Fruit fly (Drosophila melanogaster) whole organism, embryonic: ENCODE results near the gene CG34136.

Experiments
- Atf-2 ChIP-seq: fragments of 200-800 bp; sonication (Bioruptor generic); optimal IDR thresholded peaks from 2 replicates; lab custom pipeline; 2016; ENCODE audit warnings: missing biosample characterization, missing genetic modification characterization
- Bteb2 ChIP-seq: fragments of 200-800 bp; sonication (Bioruptor generic); optimal IDR thresholded peaks from 2 replicates; lab custom pipeline; 2016; ENCODE audit warnings: missing biosample characterization, missing genetic modification characterization
- CG10267 ChIP-seq: fragments of 200-800 bp; sonication (Bioruptor generic); optimal IDR thresholded peaks from 2 replicates; lab custom pipeline; 2018; ENCODE audit warnings: missing biosample characterization, mild to moderate bottlenecking, missing genetic modification characterization, moderate library complexity
- CG10959 ChIP-seq: fragments of 200-800 bp; sonication (Bioruptor generic); IDR thresholded peaks from 2 replicates; pipeline ENCODE4 v1.3.6; 2022; ENCODE audit warnings: missing biosample characterization, missing genetic modification characterization
- CG11247 ChIP-seq: fragments of 200-800 bp; sonication (Bioruptor generic); IDR thresholded peaks from 2 replicates; pipeline ENCODE4 v1.3.6; 2022; ENCODE audit warnings: missing biosample characterization, missing genetic modification characterization
- CG11456 ChIP-seq: fragments of 200-800 bp; sonication (Bioruptor generic); IDR thresholded peaks from 3 replicates; pipeline ENCODE4 v1.3.6; 2022; ENCODE audit warnings: missing biosample characterization, missing genetic modification characterization
- CG11504 ChIP-seq: fragments of 200-800 bp; sonication (Bioruptor generic); optimal IDR thresholded peaks from 3 replicates; lab custom pipeline; 2019; ENCODE audit warnings: missing biosample characterization, mild to moderate bottlenecking, missing genetic modification characterization, moderate library complexity
- CG11695 ChIP-seq: fragments of 200-800 bp; sonication (Bioruptor generic); IDR thresholded peaks from 3 replicates; pipeline ENCODE4 v1.3.6; 2022; ENCODE audit warnings: missing biosample characterization, missing genetic modification characterization
- CG12391 ChIP-seq: fragments of 200-800 bp; sonication (Bioruptor generic); optimal IDR thresholded peaks from 3 replicates; lab custom pipeline; 2018; ENCODE audit warnings: missing biosample characterization, mild to moderate bottlenecking, missing genetic modification characterization, moderate library complexity
- CG12659 ChIP-seq: fragments of 200-800 bp; sonication (Bioruptor generic); optimal IDR thresholded peaks from 3 replicates; lab custom pipeline; 2017; ENCODE audit warnings: mild to moderate bottlenecking, missing biosample characterization, missing genetic modification reagents, missing genetic modification characterization
- CG12744 ChIP-seq: fragments of 200-800 bp; sonication (Bioruptor generic); optimal IDR thresholded peaks from 2 replicates; lab custom pipeline; 2016; ENCODE audit warnings: missing biosample characterization, missing genetic modification characterization
- CG13894 ChIP-seq: fragments of 200-800 bp; sonication (Bioruptor generic); optimal IDR thresholded peaks from 3 replicates; lab custom pipeline; 2018; ENCODE audit warnings: missing biosample characterization, mild to moderate bottlenecking, missing genetic modification characterization, moderate library complexity
- CG1529 ChIP-seq: fragments of 200-800 bp; sonication (Bioruptor generic); optimal IDR thresholded peaks from 3 replicates; lab custom pipeline; 2018; ENCODE audit warnings: missing biosample characterization, missing genetic modification characterization
- CG1602 ChIP-seq: fragments of 200-800 bp; sonication (Bioruptor generic); optimal IDR thresholded peaks from 3 replicates; lab custom pipeline; 2016; ENCODE audit warnings: missing biosample characterization, missing genetic modification characterization
- CG17328 ChIP-seq: fragments of 200-800 bp; sonication (Bioruptor generic); IDR thresholded peaks from 2 replicates; pipeline ENCODE4 v1.3.6; 2022; ENCODE audit warnings: missing biosample characterization, missing genetic modification characterization
- CG3407 ChIP-seq: fragments of 200-800 bp; sonication (Bioruptor generic); optimal IDR thresholded peaks from 2 replicates; lab custom pipeline; 2018; ENCODE audit warnings: missing biosample characterization, mild to moderate bottlenecking, missing genetic modification characterization
- CG6654 ChIP-seq: fragments of 200-800 bp; sonication (Bioruptor generic); optimal IDR thresholded peaks from 2 replicates; lab custom pipeline; 2017; ENCODE audit warnings: missing biosample characterization, mild to moderate bottlenecking, missing genetic modification characterization
- CG8290 ChIP-seq, 3 experiments: fragments of 200-800 bp; sonication (Bioruptor generic); optimal IDR thresholded peaks; 2 replicates each; lab custom pipeline; 2016 to 2019; ENCODE audit warnings: missing biosample characterization in 3 of 3, missing genetic modification characterization in 3 of 3, mild to moderate bottlenecking in 2 of 3, moderate library complexity in 1 of 3
- CG9932 ChIP-seq: fragments of 200-800 bp; sonication (Bioruptor generic); IDR thresholded peaks from 2 replicates; pipeline ENCODE4 v1.3.6; 2022; ENCODE audit warnings: missing biosample characterization, missing genetic modification characterization
- CrebB ChIP-seq: fragments of 200-800 bp; sonication (Bioruptor generic); optimal IDR thresholded peaks from 3 replicates; lab custom pipeline; 2018; ENCODE audit warnings: missing biosample characterization, mild to moderate bottlenecking, missing genetic modification characterization
- Dll ChIP-seq: fragments of 200-800 bp; sonication (Bioruptor generic); IDR thresholded peaks from 4 replicates; pipeline ENCODE4 v1.3.6; 2022; ENCODE audit warnings: missing biosample characterization, missing genetic modification characterization; ENCODE audit not compliant: partially characterized antibody
- Drgx ChIP-seq: fragments of 200-800 bp; sonication (Bioruptor generic); IDR thresholded peaks from 2 replicates; pipeline ENCODE4 v1.3.6; 2022; ENCODE audit warnings: missing biosample characterization, missing genetic modification characterization
- H2.0 ChIP-seq: fragments of 200-800 bp; sonication (Bioruptor generic); IDR thresholded peaks from 2 replicates; pipeline ENCODE4 v1.3.6; 2022; ENCODE audit warnings: missing biosample characterization, missing genetic modification characterization
- Nf-YC ChIP-seq: fragments of 200-800 bp; optimal IDR thresholded peaks from 3 replicates; lab custom pipeline; 2019; ENCODE audit warnings: missing biosample characterization, mild to moderate bottlenecking, missing genetic modification characterization, moderate library complexity
- Oli ChIP-seq: fragments of 200-800 bp; sonication (Bioruptor generic); optimal IDR thresholded peaks from 2 replicates; lab custom pipeline; 2018; ENCODE audit warnings: missing biosample characterization, mild to moderate bottlenecking, missing genetic modification characterization, moderate library complexity
- Usf ChIP-seq: fragments of 200-800 bp; sonication (Bioruptor generic); optimal IDR thresholded peaks from 2 replicates; lab custom pipeline; 2017; ENCODE audit warnings: missing genotype, missing biosample characterization, missing genetic modification characterization
- aop ChIP-seq: fragments of 200-800 bp; sonication (Bioruptor generic); IDR thresholded peaks from 2 replicates; pipeline ENCODE4 v1.3.6; 2022; ENCODE audit warnings: missing biosample characterization, missing genetic modification characterization
- bigmax ChIP-seq: fragments of 200-800 bp; sonication (Bioruptor generic); optimal IDR thresholded peaks from 2 replicates; lab custom pipeline; 2018; ENCODE audit warnings: missing biosample characterization, mild to moderate bottlenecking, missing genetic modification characterization
- bowl ChIP-seq: fragments of 200-800 bp; sonication (Bioruptor generic); IDR thresholded peaks from 2 replicates; pipeline ENCODE4 v1.3.6; 2022; ENCODE audit warnings: missing biosample characterization, missing genetic modification characterization
- cad ChIP-seq: fragments of >200 bp; optimal IDR thresholded peaks from 2 replicates; lab custom pipeline; 2017; ENCODE audit warnings: missing biosample characterization, missing genetic modification characterization
- ci ChIP-seq: fragments of 200-800 bp; sonication (Bioruptor generic); IDR thresholded peaks from 3 replicates; pipeline ENCODE4 v1.3.6; 2022; ENCODE audit warnings: missing biosample characterization, missing genetic modification characterization
- corto ChIP-seq: fragments of 200-800 bp; sonication (Bioruptor generic); optimal IDR thresholded peaks from 2 replicates; lab custom pipeline; 2016; ENCODE audit warnings: missing biosample characterization, mild to moderate bottlenecking, missing genetic modification characterization, moderate library complexity
- emc ChIP-seq: fragments of 200-800 bp; sonication (Bioruptor generic); optimal IDR thresholded peaks from 2 replicates; lab custom pipeline; 2016; ENCODE audit warnings: missing biosample characterization, missing genetic modification characterization
- eyg ChIP-seq: fragments of 200-800 bp; sonication (Bioruptor generic); optimal IDR thresholded peaks from 3 replicates; lab custom pipeline; 2016; ENCODE audit warnings: missing biosample characterization, missing genetic modification characterization
- ham ChIP-seq: fragments of 200-800 bp; sonication (Bioruptor generic); IDR thresholded peaks from 2 replicates; pipeline ENCODE4 v1.3.6; 2022; ENCODE audit warnings: missing biosample characterization, missing genetic modification characterization
- hb ChIP-seq: fragments of 200-800 bp; sonication (Bioruptor generic); IDR thresholded peaks from 3 replicates; pipeline ENCODE4 v1.3.6; 2022; ENCODE audit warnings: missing biosample characterization, missing genetic modification characterization; ENCODE audit not compliant: partially characterized antibody
- hkb ChIP-seq, 2 experiments: fragments of 200-800 bp in 1 of 2; fragments of >200 bp in 1 of 2; sonication (Bioruptor generic) in 1 of 2; IDR thresholded peaks in 1 of 2; optimal IDR thresholded peaks in 1 of 2; 2 replicates each; pipeline versions ENCODE4 v1.3.6 to Lab custom; 2017 to 2022; ENCODE audit warnings: missing biosample characterization in 1 of 2, missing genetic modification characterization in 1 of 2
- kay ChIP-seq: fragments of 200-800 bp; sonication (Bioruptor generic); optimal IDR thresholded peaks from 2 replicates; lab custom pipeline; 2016; ENCODE audit warnings: missing biosample characterization, missing genetic modification characterization
- lab ChIP-seq: fragments of 200-800 bp; sonication (Bioruptor generic); optimal IDR thresholded peaks from 3 replicates; lab custom pipeline; 2017; ENCODE audit warnings: missing biosample characterization, missing genetic modification characterization, mild to moderate bottlenecking, moderate library complexity, missing genetic modification reagents
- p53 ChIP-seq: fragments of 200-800 bp; sonication (Bioruptor generic); optimal IDR thresholded peaks from 2 replicates; lab custom pipeline; 2016; ENCODE audit warnings: missing biosample characterization, missing genetic modification characterization
- rib ChIP-seq: fragments of 200-800 bp; sonication (Bioruptor generic); IDR thresholded peaks from 2 replicates; pipeline ENCODE4 v1.3.6; 2022; ENCODE audit warnings: missing biosample characterization, missing genetic modification characterization
- sc ChIP-seq, 3 experiments: fragments of >200 bp in 2 of 3; fragments of 200-800 bp in 1 of 3; sonication (Bioruptor generic) in 1 of 3; optimal IDR thresholded peaks; 2 replicates in 2 of 3; 3 replicates in 1 of 3; lab custom pipeline; 2017; ENCODE audit warnings: mild to moderate bottlenecking in 1 of 3, missing biosample characterization in 1 of 3, missing genetic modification characterization in 1 of 3, missing genetic modification reagents in 1 of 3
- sima ChIP-seq: fragments of 200-800 bp; sonication (Bioruptor generic); optimal IDR thresholded peaks from 2 replicates; lab custom pipeline; 2016; ENCODE audit warnings: missing biosample characterization, missing genetic modification characterization
- sisA ChIP-seq: fragments of 200-800 bp; sonication (Bioruptor generic); IDR thresholded peaks from 2 replicates; pipeline ENCODE4 v1.3.6; 2022; ENCODE audit warnings: missing biosample characterization, missing genetic modification characterization
- sob ChIP-seq: fragments of 200-800 bp; sonication (Bioruptor generic); IDR thresholded peaks from 2 replicates; pipeline ENCODE4 v1.3.6; 2022; ENCODE audit warnings: missing biosample characterization, missing genetic modification characterization
- tap ChIP-seq: fragments of 200-800 bp; optimal IDR thresholded peaks from 3 replicates; lab custom pipeline; 2019; ENCODE audit warnings: missing biosample characterization, mild to moderate bottlenecking, missing genetic modification characterization, moderate library complexity
- tin ChIP-seq: fragments of 200-800 bp; sonication (Bioruptor generic); optimal IDR thresholded peaks from 3 replicates; lab custom pipeline; 2016; ENCODE audit warnings: missing biosample characterization, missing genetic modification characterization
- tio ChIP-seq: fragments of 200-800 bp; sonication (Bioruptor generic); optimal IDR thresholded peaks from 2 replicates; lab custom pipeline; 2017; ENCODE audit warnings: missing biosample characterization, missing genetic modification characterization, inconsistent platforms
- unpg ChIP-seq: fragments of 200-800 bp; sonication (Bioruptor generic); optimal IDR thresholded peaks from 3 replicates; lab custom pipeline; 2018; ENCODE audit warnings: missing biosample characterization, mild to moderate bottlenecking, missing genetic modification characterization, moderate library complexity
- vnd ChIP-seq: fragments of 200-800 bp; sonication (Bioruptor generic); IDR thresholded peaks from 3 replicates; pipeline ENCODE4 v1.3.6; 2022; ENCODE audit warnings: missing biosample characterization, missing genetic modification characterization; ENCODE audit not compliant: partially characterized antibody
- zen ChIP-seq: fragments of 200-800 bp; sonication (Bioruptor generic); optimal IDR thresholded peaks from 3 replicates; lab custom pipeline; 2018; ENCODE audit warnings: missing biosample characterization, mild to moderate bottlenecking, missing genetic modification characterization, moderate library complexity

The CG34136 gene

DNA sequence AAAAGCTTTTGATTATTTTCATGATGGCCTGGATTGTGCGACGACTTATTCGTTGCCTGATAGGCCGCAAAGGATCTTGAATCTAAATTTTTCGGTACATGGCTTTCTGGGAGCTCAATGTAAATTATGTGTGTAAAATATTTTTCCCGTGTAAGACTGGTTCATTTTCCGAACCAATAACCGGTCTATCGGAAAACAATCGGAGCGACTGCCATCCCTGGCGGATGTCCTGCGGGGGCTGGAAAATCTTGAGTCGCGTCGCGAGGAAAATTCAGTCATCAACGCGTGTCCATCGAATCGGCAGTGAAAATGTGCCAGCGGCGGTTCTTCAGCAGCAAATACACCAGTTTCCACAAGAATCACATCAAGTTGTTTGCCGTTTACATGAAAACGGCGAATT, 7.6 kb downstream of the CG34136 start, which contains the start of the genes CG46307 and Nhe2 (continued):
- TF ChIP-seq CG10267 (peak; percentile 30), sc (optimal IDR thresholded peaks at IDR 0.05; lab: Kevin White, UChicago) (no peak), sc (GFP tag; optimal IDR thresholded peaks at IDR 0.05; lab: Kevin White, UChicago) (no peak), hkb (optimal IDR thresholded peaks at IDR 0.05; lab: Kevin White, UChicago) (no peak), hkb (GFP tag; IDR thresholded peaks at IDR 0.05; lab: Robert Waterston, UW) (no peak), Drgx (GFP tag; lab: Robert Waterston, UW) (no peak), sisA (no peak), Bteb2 (GFP tag; lab: Kevin White, UChicago) (no peak), Dll (GFP tag; lab: Robert Waterston, UW) (no peak), unpg (GFP tag; lab: Kevin White, UChicago) (no peak), CG12744 (GFP tag; lab: Kevin White, UChicago) (no peak), CG17328 (GFP tag; lab: Robert Waterston, UW) (no peak), vnd (no peak), Usf (GFP tag; lab: Kevin White, UChicago) (no peak), CG1529 (no peak), CG3407 (GFP tag; lab: Kevin White, UChicago) (no peak), CG11456 (no peak), CG12659 (peak; percentile 22), CG11504 (tag; lab: Kevin White, UChicago) (no peak), hb (GFP tag; lab: Robert Waterston, UW) (no peak), CG1602 (GFP tag; lab: Kevin White, UChicago) (no peak), p53 (GFP tag; lab: Kevin White, UChicago) (no peak), kay (GFP tag; lab: Kevin White, UChicago) (no peak), H2.0 (GFP tag; lab: Robert Waterston, UW) (no peak), CG11695 (GFP tag; lab: Robert Waterston, UW) (no peak), CG8290 (GFP tag; optimal IDR thresholded peaks at IDR 0.05; lab: Kevin White, UChicago) (no peak), CG8290 (tag; optimal IDR thresholded peaks at IDR 0.05; lab: Kevin White, UChicago) (peak in 1 of 2 experiments; percentile 31), zen (tag; lab: Kevin White, UChicago) (no peak), Atf-2 (no peak), CG6654 (GFP tag; lab: Kevin White, UChicago) (no peak), cad (GFP tag; lab: Kevin White, UChicago) (no peak), sob (GFP tag; lab: Robert Waterston, UW) (no peak), tio (no peak), eyg (GFP tag; lab: Kevin White, UChicago) (no peak), CG13894 (tag; lab: Kevin White, UChicago) (no peak), CG11247 (GFP tag; lab: Robert Waterston, UW) (no peak), corto (GFP tag; lab: Kevin White, UChicago) (no peak), rib (GFP tag; lab: Robert Waterston, UW) (no peak), emc (no peak), bigmax (GFP tag; lab: Kevin White, UChicago) (no peak), tap (tag; lab: Kevin White, UChicago) (no peak), ci (GFP tag; lab: Robert Waterston, UW) (peak; percentile 60; the same call in 1 of the 3 replicates), ham (GFP tag; lab: Robert Waterston, UW) (no peak), tin (GFP tag; lab: Kevin White, UChicago) (no peak), CrebB (tag; lab: Kevin White, UChicago) (no peak), CG9932 (no peak), CG10959 (GFP tag; lab: Robert Waterston, UW) (no peak), aop (no peak), lab (GFP tag; lab: Kevin White, UChicago) (no peak), Oli (tag; lab: Kevin White, UChicago) (no peak), bowl (GFP tag; lab: Robert Waterston, UW) (no peak), CG12391 (no peak), sima (GFP tag; lab: Kevin White, UChicago) (no peak), Nf-YC (no peak)
